Fruit fly (Drosophila melanogaster): ENCODE results near the gene CG8916.

- TF ChIP-seq Meics (GFP tag; optimal IDR thresholded peaks at IDR 0.05) (no peak), CG10959 (GFP tag; IDR thresholded peaks at IDR 0.05) (no peak), Sry-β (GFP tag; optimal IDR thresholded peaks at IDR 0.05) (no peak), usp (GFP tag; optimal IDR thresholded peaks at IDR 0.05) (no peak), CG15514 (GFP tag; optimal IDR thresholded peaks at IDR 0.05) (no peak), schlank (tag; optimal IDR thresholded peaks at IDR 0.05) (no peak), bab2 (GFP tag; optimal IDR thresholded peaks at IDR 0.05) (no peak), CG16815 (GFP tag; optimal IDR thresholded peaks at IDR 0.05) (no peak), sima (GFP tag; optimal IDR thresholded peaks at IDR 0.05) (no peak), yki (optimal IDR thresholded peaks at IDR 0.05) (no peak), h (optimal IDR thresholded peaks at IDR 0.05) (no peak), CG4282 (GFP tag; optimal IDR thresholded peaks at IDR 0.05) (no peak)
Observed at dm6 chrX:15893732-15894264, 28.0 kb upstream of the CG8916 start.

Data from whole organism, embryonic.